Worm (Caenorhabditis elegans) whole organism, young adult: ENCODE results near the gene R04A9.6.
A peak's percentile ranks its signal among the peaks of the same experiment; 100 is the strongest.
"Not testable (repeated sequence)": the region's sequence is repeated elsewhere in the genome, so short reads cannot be mapped to it uniquely, and the experiment has no call there.

Experiments used
- B0019.2 ChIP-seq: fragments of 200-800 bp; sonication (Bioruptor generic); conservative IDR thresholded peaks from 2 replicates; pipeline ENCODE4 v1.3.6; 2022; ENCODE audit warnings: missing genetic modification reagents, missing genetic modification characterization, missing compliant biosample characterization
- B0261.1 ChIP-seq: sonication (generic microtip); optimal IDR thresholded peaks from 2 replicates; lab custom pipeline; 2016; ENCODE audit warnings: mild to moderate bottlenecking, missing genetic modification characterization, moderate library complexity, missing compliant biosample characterization
- D2030.7 ChIP-seq: fragments of 200-800 bp; sonication (Bioruptor generic); IDR thresholded peaks from 2 replicates; pipeline ENCODE4 v1.3.6; 2022; ENCODE audit warnings: missing genetic modification reagents, missing genetic modification characterization, missing compliant biosample characterization
- F10E7.11 ChIP-seq: sonication (generic microtip); optimal IDR thresholded peaks from 2 replicates; lab custom pipeline; 2017; ENCODE audit warnings: mild to moderate bottlenecking, missing genetic modification characterization, moderate library complexity, missing compliant biosample characterization
- F23B12.7 ChIP-seq: sonication (generic microtip); optimal IDR thresholded peaks from 2 replicates; lab custom pipeline; 2017; ENCODE audit warnings: missing genetic modification characterization, mild to moderate bottlenecking, missing compliant biosample characterization, antibody characterized with exemption, moderate library complexity; ENCODE audit not compliant: insufficient read depth
- T07F8.4 ChIP-seq: sonication (generic microtip); optimal IDR thresholded peaks from 2 replicates; lab custom pipeline; 2016; ENCODE audit warnings: mild to moderate bottlenecking, missing genetic modification characterization, moderate library complexity, missing compliant biosample characterization
- Y56A3A.18 ChIP-seq: fragments of 200-800 bp; sonication (Bioruptor generic); IDR thresholded peaks from 2 replicates; pipeline ENCODE4 v1.3.6; 2022; ENCODE audit warnings: missing genetic modification reagents, missing genetic modification characterization, missing compliant biosample characterization
- Y79H2A.3 ChIP-seq: fragments of 200-800 bp; sonication (Bioruptor generic); conservative IDR thresholded peaks from 2 replicates; pipeline ENCODE4 v1.3.6; 2022; ENCODE audit warnings: missing genetic modification reagents, missing genetic modification characterization, missing compliant biosample characterization
- aptf-2 ChIP-seq: fragments of 200-800 bp; sonication (Bioruptor generic); conservative IDR thresholded peaks from 2 replicates; pipeline ENCODE4 v1.3.6; 2022; ENCODE audit warnings: missing genetic modification reagents, missing genetic modification characterization, missing compliant biosample characterization
- aptf-3 ChIP-seq: fragments of 200-800 bp; sonication (Bioruptor generic); IDR thresholded peaks from 2 replicates; pipeline ENCODE4 v1.3.6; 2022; ENCODE audit warnings: missing genetic modification characterization, missing compliant biosample characterization
- atf-7 ChIP-seq: sonication (generic microtip); optimal IDR thresholded peaks from 2 replicates; lab custom pipeline; 2017; ENCODE audit warnings: mild to moderate bottlenecking, missing genetic modification characterization, missing compliant biosample characterization
- attf-3 ChIP-seq: fragments of 200-800 bp; sonication (Bioruptor generic); conservative IDR thresholded peaks from 2 replicates; pipeline ENCODE4 v1.3.6; 2022; ENCODE audit warnings: missing genetic modification reagents, missing genetic modification characterization, missing compliant biosample characterization
- cebp-1 ChIP-seq, 2 experiments: fragments of 200-800 bp in 1 of 2; sonication (Bioruptor generic) in 1 of 2; sonication (generic microtip) in 1 of 2; IDR thresholded peaks in 1 of 2; optimal IDR thresholded peaks in 1 of 2; 2 replicates each; pipeline versions ENCODE4 v1.3.6 to Lab custom; 2017 to 2022; ENCODE audit warnings: missing compliant biosample characterization in 2 of 2, missing genetic modification characterization in 2 of 2, mild to moderate bottlenecking in 1 of 2, missing genetic modification reagents in 1 of 2, moderate library complexity in 1 of 2
- ceh-100 ChIP-seq: fragments of 200-800 bp; sonication (Bioruptor generic); IDR thresholded peaks from 2 replicates; pipeline ENCODE4 v1.3.6; 2022; ENCODE audit warnings: missing genetic modification reagents, missing genetic modification characterization, missing compliant biosample characterization
- ceh-40 ChIP-seq: fragments of 200-800 bp; sonication (Bioruptor generic); IDR thresholded peaks from 2 replicates; pipeline ENCODE4 v1.3.6; 2022; ENCODE audit warnings: missing genetic modification characterization, missing compliant biosample characterization
- chd-7 ChIP-seq: sonication (generic microtip); optimal IDR thresholded peaks from 2 replicates; lab custom pipeline; 2016; ENCODE audit warnings: mild to moderate bottlenecking, missing genetic modification characterization, moderate library complexity, missing compliant biosample characterization
- dox-1 ChIP-seq: fragments of 200-800 bp; sonication (Bioruptor generic); IDR thresholded peaks from 2 replicates; pipeline ENCODE4 v1.3.6; 2022; ENCODE audit warnings: missing genetic modification reagents, missing genetic modification characterization, missing compliant biosample characterization
- dpff-1 ChIP-seq: sonication (generic microtip); optimal IDR thresholded peaks from 2 replicates; lab custom pipeline; 2017; ENCODE audit warnings: mild to moderate bottlenecking, missing genetic modification characterization, missing compliant biosample characterization
- egl-44 ChIP-seq: fragments of 200-800 bp; sonication (Bioruptor generic); IDR thresholded peaks from 2 replicates; pipeline ENCODE4 v1.3.6; 2022; ENCODE audit warnings: missing genetic modification reagents, missing genetic modification characterization, missing compliant biosample characterization
- ekl-4 ChIP-seq: fragments of 200-800 bp; sonication (Bioruptor generic); IDR thresholded peaks from 2 replicates; pipeline ENCODE4 v1.3.6; 2022; ENCODE audit warnings: missing genetic modification reagents, missing genetic modification characterization, missing compliant biosample characterization
- hmg-1.2 ChIP-seq: fragments of 200-800 bp; sonication (Bioruptor generic); IDR thresholded peaks from 2 replicates; pipeline ENCODE4 v1.3.6; 2022; ENCODE audit warnings: missing genetic modification reagents, missing genetic modification characterization, missing compliant biosample characterization
- lin-26 ChIP-seq: fragments of 200-800 bp; sonication (Bioruptor generic); IDR thresholded peaks from 2 replicates; pipeline ENCODE4 v1.3.6; 2022; ENCODE audit warnings: missing genetic modification reagents, missing genetic modification characterization, missing compliant biosample characterization
- lin-40 ChIP-seq: sonication (generic microtip); optimal IDR thresholded peaks from 2 replicates; lab custom pipeline; 2016; ENCODE audit warnings: missing genetic modification characterization, mild to moderate bottlenecking, missing compliant biosample characterization, missing genotype, missing genetic modification reagents
- madf-3 ChIP-seq: fragments of 200-800 bp; sonication (Bioruptor generic); IDR thresholded peaks from 2 replicates; pipeline ENCODE4 v1.3.6; 2022; ENCODE audit warnings: missing genetic modification reagents, missing genetic modification characterization, missing compliant biosample characterization
- madf-6 ChIP-seq: fragments of 200-800 bp; sonication (Bioruptor generic); IDR thresholded peaks from 2 replicates; pipeline ENCODE4 v1.3.6; 2022; ENCODE audit warnings: missing genetic modification reagents, missing genetic modification characterization, missing compliant biosample characterization
- madf-8 ChIP-seq: fragments of 200-800 bp; sonication (Bioruptor generic); conservative IDR thresholded peaks from 2 replicates; pipeline ENCODE4 v1.3.6; 2022; ENCODE audit warnings: missing genetic modification reagents, missing genetic modification characterization, missing compliant biosample characterization
- mcd-1 ChIP-seq: fragments of 200-800 bp; sonication (Bioruptor generic); IDR thresholded peaks from 2 replicates; pipeline ENCODE4 v1.3.6; 2022; ENCODE audit warnings: missing genetic modification reagents, missing genetic modification characterization, missing compliant biosample characterization
- mes-4 ChIP-seq: sonication (generic microtip); optimal IDR thresholded peaks from 2 replicates; lab custom pipeline; 2016; ENCODE audit warnings: missing genotype, missing genetic modification characterization, missing compliant biosample characterization
- mxl-1 ChIP-seq: sonication (generic microtip); optimal IDR thresholded peaks from 2 replicates; lab custom pipeline; 2016; ENCODE audit warnings: missing genetic modification characterization, missing compliant biosample characterization
- nfya-1 ChIP-seq: sonication (generic microtip); optimal IDR thresholded peaks from 2 replicates; lab custom pipeline; 2017; ENCODE audit warnings: antibody characterized with exemption, missing compliant biosample characterization, missing genetic modification characterization, borderline replicate concordance; ENCODE audit not compliant: insufficient read depth
- nfya-2 ChIP-seq: fragments of 200-800 bp; sonication (Bioruptor generic); IDR thresholded peaks from 2 replicates; pipeline ENCODE4 v1.3.6; 2022; ENCODE audit warnings: missing genetic modification reagents, missing genetic modification characterization, missing compliant biosample characterization
- nfyb-1 ChIP-seq: fragments of 200-800 bp; sonication (Bioruptor generic); IDR thresholded peaks from 2 replicates; pipeline ENCODE4 v1.3.6; 2022; ENCODE audit warnings: missing genetic modification reagents, missing genetic modification characterization, missing compliant biosample characterization
- nhr-120 ChIP-seq: fragments of 200-800 bp; sonication (Bioruptor generic); IDR thresholded peaks from 2 replicates; pipeline ENCODE4 v1.3.6; 2022; ENCODE audit warnings: missing genetic modification characterization, missing compliant biosample characterization
- nhr-80 ChIP-seq: sonication (generic microtip); optimal IDR thresholded peaks from 2 replicates; lab custom pipeline; 2016; ENCODE audit warnings: missing genetic modification characterization, missing compliant biosample characterization
- rcor-1 ChIP-seq: fragments of 200-800 bp; sonication (Bioruptor generic); IDR thresholded peaks from 2 replicates; pipeline ENCODE4 v1.3.6; 2022; ENCODE audit warnings: missing genetic modification reagents, missing genetic modification characterization, missing compliant biosample characterization
- rpc-1 ChIP-seq, 2 experiments: fragments of 150-350 bp in 1 of 2; sonication (generic microtip) in 1 of 2; optimal IDR thresholded peaks; 2 replicates each; lab custom pipeline; 2014 to 2018; ENCODE audit warnings: missing biosample characterization in 1 of 2, missing genetic modification characterization in 1 of 2, missing genetic modification reagents in 1 of 2, missing genotype in 1 of 2
- snpc-4 ChIP-seq, 5 experiments: fragments of 150-350 bp in 1 of 5; sonication (generic microtip) in 4 of 5; optimal IDR thresholded peaks; 2 replicates each; lab custom pipeline; 2014 to 2018; ENCODE audit warnings: missing genetic modification characterization in 5 of 5, missing biosample characterization in 3 of 5, antibody characterized with exemption in 2 of 5, mild to moderate bottlenecking in 2 of 5, missing compliant biosample characterization in 2 of 5, missing genotype in 2 of 5, moderate library complexity in 2 of 5, missing genetic modification reagents in 1 of 5
- tbp1 ChIP-seq: fragments of 200-800 bp; sonication (Bioruptor generic); optimal IDR thresholded peaks from 2 replicates; lab custom pipeline; 2018; ENCODE audit warnings: mild to moderate bottlenecking, missing genetic modification characterization, missing compliant biosample characterization
- zfh-2 ChIP-seq: fragments of 200-800 bp; sonication (Bioruptor generic); conservative IDR thresholded peaks from 2 replicates; pipeline ENCODE4 v1.3.6; 2022; ENCODE audit warnings: missing genetic modification reagents, missing genetic modification characterization, missing compliant biosample characterization
- ztf-25 ChIP-seq: fragments of 200-800 bp; sonication (Bioruptor generic); IDR thresholded peaks from 2 replicates; pipeline ENCODE4 v1.3.6; 2022; ENCODE audit warnings: missing genetic modification reagents, missing genetic modification characterization, missing compliant biosample characterization
- ztf-28 ChIP-seq: fragments of 200-800 bp; sonication (Bioruptor generic); IDR thresholded peaks from 2 replicates; pipeline ENCODE4 v1.3.6; 2022; ENCODE audit warnings: missing genetic modification reagents, missing genetic modification characterization, missing compliant biosample characterization

R04A9.6 gene

ce11 chrX:397259-397658 is at the start of gene R04A9.6:
Gene R04A9.6 (plus strand): TSS chrX:397559.
- TF ChIP-seq chd-7 (tag; lab: Kevin White, UChicago) (no peak), madf-8 (GFP tag; lab: Robert Waterston, UW) (no peak), F10E7.11 (tag; lab: Kevin White, UChicago) (no peak)

ce11 chrX:348141-348540 is 49.2 kb upstream of the R04A9.6 start:
- no peak for TF ChIP-seq cebp-1 (GFP tag; IDR thresholded peaks at IDR 0.05; lab: Robert Waterston, UW)
- peak; percentile 38 for TF ChIP-seq cebp-1 (tag; optimal IDR thresholded peaks at IDR 0.05; lab: Kevin White, UChicago)
- no peak for TF ChIP-seq ztf-28 (GFP tag; lab: Robert Waterston, UW)
- TF ChIP-seq ztf-25 (GFP tag; lab: Robert Waterston, UW), result no peak
- no peak for TF ChIP-seq nfya-2 (GFP tag; lab: Robert Waterston, UW)
- TF ChIP-seq aptf-2 (GFP tag; lab: Robert Waterston, UW), result no peak
- TF ChIP-seq F23B12.7 (tag; lab: Kevin White, UChicago), result no peak
- TF ChIP-seq nhr-80 (tag; lab: Kevin White, UChicago), result no peak
- TF ChIP-seq B0019.2 (GFP tag; lab: Robert Waterston, UW), result no peak
- TF ChIP-seq Y79H2A.3 (GFP tag; lab: Robert Waterston, UW), result no peak
- no peak for TF ChIP-seq mes-4
- no peak for TF ChIP-seq snpc-4 (GFP tag; optimal IDR thresholded peaks at IDR 0.05; lab: Kevin White, UChicago)
- no peak for TF ChIP-seq snpc-4 (tag; optimal IDR thresholded peaks at IDR 0.05; lab: Kevin White, UChicago)
- TF ChIP-seq mxl-1 (tag; lab: Kevin White, UChicago), result no peak
- TF ChIP-seq lin-40, result peak; percentile 17
- no peak for TF ChIP-seq attf-3 (GFP tag; lab: Robert Waterston, UW)
- TF ChIP-seq hmg-1.2 (GFP tag; lab: Robert Waterston, UW), result peak; percentile 55; the same call in 1 of the 2 replicates
- TF ChIP-seq T07F8.4 (tag; lab: Kevin White, UChicago), result no peak
- no peak for TF ChIP-seq dpff-1 (tag; lab: Kevin White, UChicago)
- TF ChIP-seq atf-7 (tag; lab: Kevin White, UChicago), result no peak
- no peak for TF ChIP-seq nfya-1 (tag; lab: Kevin White, UChicago)

- TF ChIP-seq nfyb-1 (GFP tag; lab: Robert Waterston, UW) (peak; percentile 79), rpc-1 (tag; optimal IDR thresholded peaks at IDR 0.05; lab: Kevin White, UChicago) (peak; percentile 32), zfh-2 (0 out of 2 replicates have a peak, but pooled peaks have one; percentile 12), madf-6 (GFP tag; lab: Robert Waterston, UW) (peak; percentile 55; the same call in 1 of the 2 replicates), ztf-25 (GFP tag; lab: Robert Waterston, UW) (peak; percentile 84), Y56A3A.18 (GFP tag; lab: Robert Waterston, UW) (0 out of 2 replicates have a peak, but pooled peaks have one; percentile 39), ceh-40 (peak; percentile 59; the same call in 1 of the 2 replicates), aptf-3 (GFP tag; lab: Robert Waterston, UW) (0 out of 2 replicates have a peak, but pooled peaks have one; percentile 9), egl-44 (peak; percentile 54; the same call in 1 of the 2 replicates), ekl-4 (GFP tag; lab: Robert Waterston, UW) (0 out of 2 replicates have a peak, but pooled peaks have one; percentile 29), mcd-1 (GFP tag; lab: Robert Waterston, UW) (peak; percentile 49), rcor-1 (GFP tag; lab: Robert Waterston, UW) (peak; percentile 28; the same call in 1 of the 2 replicates), nhr-120 (peak; percentile 83; the same call in 1 of the 2 replicates), hmg-1.2 (GFP tag; lab: Robert Waterston, UW) (peak; percentile 73), D2030.7 (GFP tag; lab: Robert Waterston, UW) (peak; percentile 33; the same call in 1 of the 2 replicates), dox-1 (peak; percentile 68), B0261.1 (tag; lab: Kevin White, UChicago) (peak; percentile 55), tbp1 (GFP tag; lab: Kevin White, UChicago) (peak; percentile 82), lin-26 (GFP tag; lab: Robert Waterston, UW) (peak; percentile 90), ceh-100 (GFP tag; lab: Robert Waterston, UW) (peak; percentile 38; the same call in 1 of the 2 replicates), madf-3 (GFP tag; lab: Robert Waterston, UW) (0 out of 2 replicates have a peak, but pooled peaks have one; percentile 39)
- not testable (repeated sequence) for TF ChIP-seq rpc-1 (optimal IDR thresholded peaks at IDR 0.05; lab: Kevin White, UChicago)
Observed at ce11 chrX:351398-351797, 46.0 kb upstream of the R04A9.6 start.
